Fruit fly (Drosophila melanogaster) whole organism, prepupa: ENCODE results near the gene CG9743.
A peak's percentile ranks its signal among the peaks of the same experiment; 100 is the strongest.

ENCODE experiments used
- CG10631 ChIP-seq: fragments of 200-800 bp; sonication (Bioruptor generic); optimal IDR thresholded peaks from 2 replicates; lab custom pipeline; 2016; ENCODE audit warnings: missing biosample characterization, missing genetic modification characterization
- CG1621 ChIP-seq: fragments of 200-800 bp; sonication (Bioruptor generic); optimal IDR thresholded peaks from 3 replicates; lab custom pipeline; 2018; ENCODE audit warnings: missing biosample characterization, mild to moderate bottlenecking, missing genetic modification characterization
- CG8119 ChIP-seq: fragments of 200-800 bp; sonication (Bioruptor generic); IDR thresholded peaks from 3 replicates; pipeline ENCODE4 v1.3.6; 2022; ENCODE audit warnings: missing biosample characterization, missing genetic modification characterization
- Eip93F ChIP-seq: fragments of 200-800 bp; sonication (Bioruptor generic); optimal IDR thresholded peaks from 2 replicates; lab custom pipeline; 2016; ENCODE audit warnings: missing biosample characterization, mild to moderate bottlenecking, missing genetic modification characterization
- Hr39 ChIP-seq: fragments of 200-800 bp; sonication (Bioruptor generic); optimal IDR thresholded peaks from 2 replicates; lab custom pipeline; 2016; ENCODE audit warnings: missing biosample characterization, missing genetic modification characterization
- Lpt ChIP-seq: fragments of 200-800 bp; sonication (Bioruptor generic); optimal IDR thresholded peaks from 3 replicates; lab custom pipeline; 2016; ENCODE audit warnings: missing biosample characterization, missing genetic modification characterization
- eg ChIP-seq: fragments of 200-800 bp; sonication (Bioruptor generic); IDR thresholded peaks from 3 replicates; pipeline ENCODE4 v1.3.6; 2022; ENCODE audit warnings: missing biosample characterization, missing genetic modification characterization
- fd59A ChIP-seq: fragments of 200-800 bp; sonication (Bioruptor generic); optimal IDR thresholded peaks from 2 replicates; lab custom pipeline; 2017; ENCODE audit warnings: missing biosample characterization, mild to moderate bottlenecking, missing genetic modification characterization, missing genetic modification reagents

dm6 chr3R:30247802-30248363, 45.1 kb upstream of the CG9743 start:
- TF ChIP-seq CG10631 (GFP tag; lab: Kevin White, UChicago): no peak
- no peak for TF ChIP-seq fd59A
- no peak for TF ChIP-seq Lpt (GFP tag; lab: Kevin White, UChicago)
- no peak for TF ChIP-seq CG8119 (GFP tag; lab: Robert Waterston, UW)
- TF ChIP-seq eg (GFP tag; lab: Robert Waterston, UW): 0 out of 3 replicates have a peak, but pooled peaks have one; percentile 26
- no peak for TF ChIP-seq Hr39 (GFP tag; lab: Kevin White, UChicago)
- TF ChIP-seq CG1621 (tag; lab: Kevin White, UChicago): no peak
- TF ChIP-seq Eip93F (GFP tag; lab: Kevin White, UChicago): no peak
